Worm (Caenorhabditis elegans): ENCODE results near the gene vps-32.1.

DNA sequence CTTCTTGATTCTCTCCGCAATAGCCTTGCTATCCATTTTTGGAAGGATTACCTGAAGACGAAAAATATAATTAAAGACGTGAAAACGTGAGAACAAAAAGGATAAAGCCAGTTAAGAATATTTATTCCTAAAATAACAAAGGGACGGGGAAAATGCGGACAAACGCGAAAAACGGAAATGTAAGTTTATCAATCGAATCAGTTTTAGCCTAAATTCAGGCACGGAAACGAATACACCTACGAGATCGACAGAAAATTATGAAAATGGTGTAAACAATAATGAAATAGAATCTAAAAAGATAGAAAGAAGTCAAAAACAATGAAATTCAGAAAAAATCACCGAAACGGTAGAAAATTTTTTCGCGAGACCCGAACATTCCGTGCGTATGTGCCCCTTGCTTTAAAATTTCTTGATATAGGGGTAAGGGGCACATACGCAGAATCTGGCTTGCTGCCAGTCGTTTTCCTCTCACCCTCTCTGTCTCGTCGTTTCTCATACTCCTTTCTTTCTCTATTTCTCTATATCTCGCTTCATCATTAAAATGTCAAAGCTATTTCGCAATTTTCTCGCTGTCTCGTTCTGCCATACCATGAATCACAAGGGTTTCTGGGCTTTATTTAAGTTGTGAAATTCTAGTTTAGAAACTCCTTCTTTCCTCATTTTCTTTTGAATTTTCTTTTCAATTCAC is 759 bp upstream of the vps-32.1 start, which contains the start of gene icd-1:
- TF ChIP-seq ets-4 (tag; optimal IDR thresholded peaks at IDR 0.05) (no peak), unc-55 (GFP tag; optimal IDR thresholded peaks at IDR 0.05) (peak; percentile 97), pha-4 (tag; optimal IDR thresholded peaks at IDR 0.05) (no peak), C08G9.2 (tag; optimal IDR thresholded peaks at IDR 0.05) (peak; percentile 7), unc-86 (tag; optimal IDR thresholded peaks at IDR 0.05) (peak; percentile 39), nfya-1 (tag; optimal IDR thresholded peaks at IDR 0.05) (peak; percentile 96), gmeb-2 (tag; optimal IDR thresholded peaks at IDR 0.05) (no peak), ama-1 (optimal IDR thresholded peaks at IDR 0.05) (no peak)

Data from whole organism, late embryonic.